Fruit fly (Drosophila melanogaster): ENCODE data around the gene CG31635.

DNA sequence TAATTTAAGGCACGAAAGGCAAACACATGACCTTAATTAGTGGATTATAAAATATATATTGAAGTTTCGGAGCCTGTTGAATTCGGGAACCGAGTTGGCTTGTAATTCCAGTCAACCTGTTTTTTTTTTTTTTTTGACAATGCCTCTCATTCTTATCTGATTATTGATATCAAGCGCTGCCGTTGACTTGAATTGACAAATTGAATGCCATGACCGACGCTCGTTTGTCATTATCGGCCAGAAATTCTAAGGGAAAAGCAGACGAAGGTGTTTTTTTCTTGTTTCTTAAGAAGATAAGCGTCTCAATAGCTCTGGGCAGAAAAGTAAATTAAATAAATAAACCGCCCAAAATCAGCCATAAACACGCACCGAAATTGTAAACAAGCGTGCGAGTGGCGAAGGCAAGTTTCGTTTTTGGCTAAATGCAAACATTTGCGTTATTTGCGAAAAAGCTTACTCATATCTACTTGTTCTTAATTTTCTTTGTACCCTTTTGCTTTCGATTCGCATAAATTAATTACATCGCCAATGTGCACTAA, 5.6 kb downstream of the CG31635 start:
- TF ChIP-seq Abd-B (GFP tag; optimal IDR thresholded peaks at IDR 0.05) (no peak), pan (optimal IDR thresholded peaks at IDR 0.05) (no peak), CG32264 (GFP tag; optimal IDR thresholded peaks at IDR 0.05) (no peak), jim (GFP tag; optimal IDR thresholded peaks at IDR 0.05) (no peak), Dfd (GFP tag; optimal IDR thresholded peaks at IDR 0.05) (no peak), rgr (GFP tag; optimal IDR thresholded peaks at IDR 0.05) (no peak), Rel (GFP tag; optimal IDR thresholded peaks at IDR 0.05) (no peak), Rel (tag; optimal IDR thresholded peaks at IDR 0.05) (no peak), h (GFP tag; optimal IDR thresholded peaks at IDR 0.05) (peak; percentile 19), Myc (optimal IDR thresholded peaks at IDR 0.05) (no peak), CG9705 (GFP tag; optimal IDR thresholded peaks at IDR 0.05) (no peak), woc (GFP tag; optimal IDR thresholded peaks at IDR 0.05) (no peak), HLH106 (tag; optimal IDR thresholded peaks at IDR 0.05) (no peak), Dif (GFP tag; optimal IDR thresholded peaks at IDR 0.05; ENCODE audit: partially characterized antibody) (no peak), usp (GFP tag; optimal IDR thresholded peaks at IDR 0.05) (no peak)

Data from whole organism, wandering third instar larva.